Worm (Caenorhabditis elegans): ENCODE data around the gene rnf-5.
A peak's percentile ranks its signal among the peaks of the same experiment; 100 is the strongest.

Gene rnf-5

ce11 chrIII:4205751-4206327 is 39.2 kb upstream of the rnf-5 start, which contains the start of gene R74.8 (continued):
- TF ChIP-seq F10E7.11 (tag; optimal IDR thresholded peaks at IDR 0.05) (no peak), ztf-3 (GFP tag; optimal IDR thresholded peaks at IDR 0.05) (no peak), lsl-1 (GFP tag; optimal IDR thresholded peaks at IDR 0.05) (peak; percentile 96), die-1 (tag; optimal IDR thresholded peaks at IDR 0.05) (no peak), pha-4 (tag; optimal IDR thresholded peaks at IDR 0.05) (no peak), dox-1 (GFP tag; IDR thresholded peaks at IDR 0.05) (peak; percentile 9; the same call in 1 of the 2 replicates), attf-3 (GFP tag; conservative IDR thresholded peaks at IDR 0.05) (0 out of 2 replicates have a peak, but pooled peaks have one; percentile 27), egl-44 (GFP tag; IDR thresholded peaks at IDR 0.05) (no peak), T26A5.8 (tag; optimal IDR thresholded peaks at IDR 0.05) (no peak), F37B4.10 (GFP tag; IDR thresholded peaks at IDR 0.05) (no peak), dpff-1 (tag; optimal IDR thresholded peaks at IDR 0.05) (no peak), lag-1 (GFP tag; IDR thresholded peaks at IDR 0.05) (no peak), ets-4 (GFP tag; optimal IDR thresholded peaks at IDR 0.05) (no peak), madf-10 (tag; optimal IDR thresholded peaks at IDR 0.05) (no peak), akir-1 (GFP tag; optimal IDR thresholded peaks at IDR 0.05) (no peak), ceh-100 (GFP tag; IDR thresholded peaks at IDR 0.05) (no peak), ztf-18 (tag; optimal IDR thresholded peaks at IDR 0.05) (no peak), mes-4 (tag; optimal IDR thresholded peaks at IDR 0.05) (no peak), dpl-1 (GFP tag; optimal IDR thresholded peaks at IDR 0.05) (peak; percentile 62), ceh-27 (GFP tag; optimal IDR thresholded peaks at IDR 0.05) (no peak), lir-1 (GFP tag; conservative IDR thresholded peaks at IDR 0.05) (no peak), atf-7 (tag; optimal IDR thresholded peaks at IDR 0.05) (no peak), bed-1 (GFP tag; IDR thresholded peaks at IDR 0.05) (no peak), lin-40 (tag; optimal IDR thresholded peaks at IDR 0.05) (no peak), K11D2.4 (GFP tag; IDR thresholded peaks at IDR 0.05) (no peak), D2030.7 (GFP tag; IDR thresholded peaks at IDR 0.05) (peak; percentile 64; the same call in 1 of the 2 replicates), ekl-4 (GFP tag; IDR thresholded peaks at IDR 0.05) (no peak), F57C9.4 (tag; optimal IDR thresholded peaks at IDR 0.05) (no peak), egl-18 (GFP tag; IDR thresholded peaks at IDR 0.05) (no peak), fkh-3 (tag; optimal IDR thresholded peaks at IDR 0.05) (no peak), zim-3 (tag; optimal IDR thresholded peaks at IDR 0.05) (no peak), efl-1 (GFP tag; optimal IDR thresholded peaks at IDR 0.05) (peak; percentile 72), snpc-1.3 (tag; optimal IDR thresholded peaks at IDR 0.05; ENCODE audit: insufficient read depth) (peak; percentile 38), lin-54 (GFP tag; optimal IDR thresholded peaks at IDR 0.05) (peak; percentile 67), attf-5 (GFP tag; optimal IDR thresholded peaks at IDR 0.05) (no peak), chd-7 (tag; optimal IDR thresholded peaks at IDR 0.05) (no peak), snpc-1.1 (tag; optimal IDR thresholded peaks at IDR 0.05; ENCODE audit: insufficient read depth) (no peak), madf-8 (GFP tag; conservative IDR thresholded peaks at IDR 0.05) (peak; percentile 62), ceh-91 (GFP tag; IDR thresholded peaks at IDR 0.05) (peak; percentile 61), K12H6.12 (tag; optimal IDR thresholded peaks at IDR 0.05) (no peak), ztf-28 (GFP tag; IDR thresholded peaks at IDR 0.05) (no peak), ztf-25 (GFP tag; IDR thresholded peaks at IDR 0.05) (no peak), unc-130 (GFP tag; optimal IDR thresholded peaks at IDR 0.05) (peak; percentile 64), ama-1 (optimal IDR thresholded peaks at IDR 0.05) (no peak), ama-1 (GFP tag; optimal IDR thresholded peaks at IDR 0.05) (no peak), ceh-79 (tag; optimal IDR thresholded peaks at IDR 0.05) (no peak), ztf-26 (tag; optimal IDR thresholded peaks at IDR 0.05) (no peak), F49E8.2 (tag; optimal IDR thresholded peaks at IDR 0.05; ENCODE audit: insufficient read depth) (peak; percentile 61), aptf-3 (GFP tag; IDR thresholded peaks at IDR 0.05) (no peak), unc-62 (GFP tag; optimal IDR thresholded peaks at IDR 0.05) (no peak)

Measured in whole organism, young adult.